Fruit fly (Drosophila melanogaster) whole organism, prepupa: ENCODE measurements around the gene CG31952.

Source experiments
- Blimp-1 ChIP-seq: fragments of 200-800 bp; sonication (Bioruptor generic); optimal IDR thresholded peaks from 3 replicates; lab custom pipeline; 2017; ENCODE audit warnings: missing biosample characterization, missing genetic modification characterization, mild to moderate bottlenecking, moderate library complexity, missing genetic modification reagents
- CG10631 ChIP-seq: fragments of 200-800 bp; sonication (Bioruptor generic); optimal IDR thresholded peaks from 2 replicates; lab custom pipeline; 2016; ENCODE audit warnings: missing biosample characterization, missing genetic modification characterization
- CG10669 ChIP-seq: fragments of 200-800 bp; sonication (Bioruptor generic); optimal IDR thresholded peaks from 3 replicates; lab custom pipeline; 2018; ENCODE audit warnings: missing biosample characterization, mild to moderate bottlenecking, missing genetic modification characterization, moderate library complexity
- CG11294 ChIP-seq: fragments of 200-800 bp; sonication (Bioruptor generic); IDR thresholded peaks from 2 replicates; pipeline ENCODE4 v1.3.6; 2022; ENCODE audit warnings: missing biosample characterization, missing genetic modification characterization
- CG11762 ChIP-seq: fragments of 200-800 bp; sonication (Bioruptor generic); optimal IDR thresholded peaks from 3 replicates; lab custom pipeline; 2016; ENCODE audit warnings: missing biosample characterization, missing genetic modification characterization; ENCODE audit not compliant: insufficient read depth
- CG11902 ChIP-seq: fragments of 200-800 bp; sonication (Bioruptor generic); optimal IDR thresholded peaks from 3 replicates; lab custom pipeline; 2016; ENCODE audit warnings: missing biosample characterization, missing genetic modification characterization
- CG15336 ChIP-seq: fragments of 200-800 bp; sonication (Bioruptor generic); IDR thresholded peaks from 2 replicates; pipeline ENCODE4 v1.3.6; 2022; ENCODE audit warnings: missing biosample characterization, missing genetic modification characterization
- CG1621 ChIP-seq: fragments of 200-800 bp; sonication (Bioruptor generic); optimal IDR thresholded peaks from 3 replicates; lab custom pipeline; 2018; ENCODE audit warnings: missing biosample characterization, mild to moderate bottlenecking, missing genetic modification characterization
- CG16779 ChIP-seq: fragments of 200-800 bp; sonication (Bioruptor generic); optimal IDR thresholded peaks from 3 replicates; lab custom pipeline; 2017; ENCODE audit warnings: missing biosample characterization, mild to moderate bottlenecking, missing genetic modification characterization
- CG3032 ChIP-seq: fragments of 200-800 bp; optimal IDR thresholded peaks from 2 replicates; lab custom pipeline; 2019; ENCODE audit warnings: missing biosample characterization, mild to moderate bottlenecking, missing genetic modification characterization, moderate library complexity
- CG31627 ChIP-seq: fragments of 200-800 bp; sonication (Bioruptor generic); optimal IDR thresholded peaks from 3 replicates; lab custom pipeline; 2016; ENCODE audit warnings: missing biosample characterization, missing genetic modification characterization
- CG32006 ChIP-seq: fragments of 200-800 bp; sonication (Bioruptor generic); optimal IDR thresholded peaks from 3 replicates; lab custom pipeline; 2017; ENCODE audit warnings: missing biosample characterization, mild to moderate bottlenecking, missing genetic modification characterization
- CG34406 ChIP-seq: fragments of 200-800 bp; sonication (Bioruptor generic); optimal IDR thresholded peaks from 3 replicates; lab custom pipeline; 2016; ENCODE audit warnings: missing biosample characterization, missing genetic modification characterization
- CG4318 ChIP-seq: fragments of 200-800 bp; sonication (Bioruptor generic); optimal IDR thresholded peaks from 3 replicates; lab custom pipeline; 2017; ENCODE audit warnings: missing biosample characterization, mild to moderate bottlenecking, missing genetic modification characterization
- CG6163 ChIP-seq: fragments of 200-800 bp; sonication (Bioruptor generic); IDR thresholded peaks from 3 replicates; pipeline ENCODE4 v1.3.6; 2022; ENCODE audit warnings: missing biosample characterization, missing genetic modification characterization
- CG6276 ChIP-seq: fragments of 200-800 bp; sonication (Bioruptor generic); optimal IDR thresholded peaks from 2 replicates; lab custom pipeline; 2017; ENCODE audit warnings: missing biosample characterization, mild to moderate bottlenecking, missing genetic modification characterization
- CG6792 ChIP-seq: fragments of 200-800 bp; sonication (Bioruptor generic); optimal IDR thresholded peaks from 3 replicates; lab custom pipeline; 2016; ENCODE audit warnings: missing biosample characterization, missing genetic modification characterization
- CG6808 ChIP-seq: fragments of 200-800 bp; sonication (Bioruptor generic); optimal IDR thresholded peaks from 3 replicates; lab custom pipeline; 2017; ENCODE audit warnings: missing biosample characterization, missing genetic modification characterization, mild to moderate bottlenecking, moderate library complexity, missing genetic modification reagents
- CG7368 ChIP-seq: fragments of 200-800 bp; sonication (Bioruptor generic); optimal IDR thresholded peaks from 3 replicates; lab custom pipeline; 2016; ENCODE audit warnings: missing biosample characterization, missing genetic modification characterization
- CG8119 ChIP-seq: fragments of 200-800 bp; sonication (Bioruptor generic); IDR thresholded peaks from 3 replicates; pipeline ENCODE4 v1.3.6; 2022; ENCODE audit warnings: missing biosample characterization, missing genetic modification characterization
- CG8319 ChIP-seq: fragments of 200-800 bp; sonication (Bioruptor generic); optimal IDR thresholded peaks from 3 replicates; lab custom pipeline; 2016; ENCODE audit warnings: missing biosample characterization, missing genetic modification characterization
- CG8632 ChIP-seq: fragments of 200-800 bp; sonication (Bioruptor generic); optimal IDR thresholded peaks from 3 replicates; lab custom pipeline; 2016; ENCODE audit warnings: missing biosample characterization, missing genetic modification characterization
- CG9139 ChIP-seq: fragments of 200-800 bp; sonication (Bioruptor generic); optimal IDR thresholded peaks from 3 replicates; lab custom pipeline; 2017; ENCODE audit warnings: missing biosample characterization, mild to moderate bottlenecking, missing genetic modification characterization
- Eip75B ChIP-seq: fragments of 200-800 bp; sonication (Bioruptor generic); optimal IDR thresholded peaks from 3 replicates; lab custom pipeline; 2016; ENCODE audit warnings: missing biosample characterization, missing genetic modification characterization
- Eip78C ChIP-seq: fragments of 200-800 bp; sonication (Bioruptor generic); peaks from one replicate; lab custom pipeline; 2016; ENCODE audit warnings: missing biosample characterization, missing genetic modification characterization
- Eip93F ChIP-seq: fragments of 200-800 bp; sonication (Bioruptor generic); optimal IDR thresholded peaks from 2 replicates; lab custom pipeline; 2016; ENCODE audit warnings: missing biosample characterization, mild to moderate bottlenecking, missing genetic modification characterization
- Ets21C ChIP-seq: fragments of 200-800 bp; sonication (Bioruptor generic); optimal IDR thresholded peaks from 3 replicates; lab custom pipeline; 2016; ENCODE audit warnings: missing biosample characterization, missing genetic modification characterization
- Ets96B ChIP-seq: fragments of 200-800 bp; optimal IDR thresholded peaks from 2 replicates; lab custom pipeline; 2019; ENCODE audit warnings: missing biosample characterization, mild to moderate bottlenecking, missing genetic modification characterization, moderate library complexity
- Hr38 ChIP-seq: sonication (Bioruptor generic); optimal IDR thresholded peaks from 2 replicates; lab custom pipeline; 2016; ENCODE audit warnings: missing biosample characterization, missing genetic modification characterization
- Hr39 ChIP-seq: fragments of 200-800 bp; sonication (Bioruptor generic); optimal IDR thresholded peaks from 2 replicates; lab custom pipeline; 2016; ENCODE audit warnings: missing biosample characterization, missing genetic modification characterization
- Hr4 ChIP-seq: fragments of 200-800 bp; sonication (Bioruptor generic); optimal IDR thresholded peaks from 3 replicates; lab custom pipeline; 2016; ENCODE audit warnings: missing biosample characterization, missing genetic modification characterization
- Met ChIP-seq: fragments of 200-800 bp; sonication (Bioruptor generic); optimal IDR thresholded peaks from 3 replicates; lab custom pipeline; 2016; ENCODE audit warnings: missing biosample characterization, missing genetic modification characterization
- OdsH ChIP-seq: fragments of 200-800 bp; sonication (Bioruptor generic); optimal IDR thresholded peaks from 3 replicates; lab custom pipeline; 2016; ENCODE audit warnings: missing biosample characterization, missing genetic modification characterization
- Smox ChIP-seq: fragments of 200-800 bp; sonication (Bioruptor generic); optimal IDR thresholded peaks from 3 replicates; lab custom pipeline; 2016; ENCODE audit warnings: missing biosample characterization, missing genetic modification characterization
- Sox102F ChIP-seq: fragments of 200-800 bp; sonication (Bioruptor generic); optimal IDR thresholded peaks from 2 replicates; lab custom pipeline; 2016; ENCODE audit warnings: missing biosample characterization, mild to moderate bottlenecking, missing genetic modification characterization
- achi ChIP-seq: fragments of 200-800 bp; sonication (Bioruptor generic); optimal IDR thresholded peaks from 3 replicates; lab custom pipeline; 2016; ENCODE audit warnings: missing biosample characterization, missing genetic modification characterization
- acj6 ChIP-seq: fragments of 200-800 bp; sonication (Bioruptor generic); optimal IDR thresholded peaks from 3 replicates; lab custom pipeline; 2016; ENCODE audit warnings: missing biosample characterization, missing genetic modification characterization
- cyc ChIP-seq: fragments of 200-800 bp; sonication (Bioruptor generic); optimal IDR thresholded peaks from 3 replicates; lab custom pipeline; 2016; ENCODE audit warnings: missing biosample characterization, missing genetic modification characterization
- dac ChIP-seq: fragments of 200-800 bp; sonication (Bioruptor generic); optimal IDR thresholded peaks from 2 replicates; lab custom pipeline; 2017; ENCODE audit warnings: missing biosample characterization, mild to moderate bottlenecking, missing genetic modification characterization
- dsx ChIP-seq: fragments of 200-800 bp; optimal IDR thresholded peaks from 3 replicates; lab custom pipeline; 2019; ENCODE audit warnings: missing biosample characterization, mild to moderate bottlenecking, missing genetic modification characterization, moderate library complexity; ENCODE audit not compliant: poor library complexity, severe bottlenecking
- eg ChIP-seq: fragments of 200-800 bp; sonication (Bioruptor generic); IDR thresholded peaks from 3 replicates; pipeline ENCODE4 v1.3.6; 2022; ENCODE audit warnings: missing biosample characterization, missing genetic modification characterization
- esn ChIP-seq: fragments of 200-800 bp; sonication (Bioruptor generic); optimal IDR thresholded peaks from 2 replicates; lab custom pipeline; 2016; ENCODE audit warnings: missing biosample characterization, mild to moderate bottlenecking, missing genetic modification characterization, moderate library complexity
- fd85E ChIP-seq: fragments of 200-800 bp; sonication (Bioruptor generic); optimal IDR thresholded peaks from 3 replicates; lab custom pipeline; 2016; ENCODE audit warnings: missing biosample characterization, missing genetic modification characterization
- lz ChIP-seq: fragments of 200-800 bp; sonication (Bioruptor generic); optimal IDR thresholded peaks from 3 replicates; lab custom pipeline; 2016; ENCODE audit warnings: missing biosample characterization, missing genetic modification characterization
- net ChIP-seq: fragments of 200-800 bp; sonication (Bioruptor generic); optimal IDR thresholded peaks from 3 replicates; lab custom pipeline; 2016; ENCODE audit warnings: missing biosample characterization, missing genetic modification characterization
- pdm3 ChIP-seq: fragments of 200-800 bp; sonication (Bioruptor generic); optimal IDR thresholded peaks from 3 replicates; lab custom pipeline; 2016; ENCODE audit warnings: missing biosample characterization, missing genetic modification characterization
- salr ChIP-seq, 2 experiments: fragments of 200-800 bp; sonication (Bioruptor generic); optimal IDR thresholded peaks; 3 replicates each; lab custom pipeline; 2016 to 2018; ENCODE audit warnings: missing biosample characterization in 2 of 2, missing genetic modification characterization in 2 of 2, mild to moderate bottlenecking in 1 of 2
- spab ChIP-seq: fragments of 200-800 bp; sonication (Bioruptor generic); optimal IDR thresholded peaks from 2 replicates; lab custom pipeline; 2017; ENCODE audit warnings: missing biosample characterization, mild to moderate bottlenecking, missing genetic modification characterization, missing genetic modification reagents
- svp ChIP-seq: fragments of 200-800 bp; sonication (Bioruptor generic); peaks from one replicate; lab custom pipeline; 2016; ENCODE audit warnings: missing biosample characterization, missing genetic modification characterization
- topi ChIP-seq: fragments of 200-800 bp; sonication (Bioruptor generic); optimal IDR thresholded peaks from 3 replicates; lab custom pipeline; 2016; ENCODE audit warnings: missing biosample characterization, missing genetic modification characterization
- vri ChIP-seq: fragments of 200-800 bp; sonication (Bioruptor generic); optimal IDR thresholded peaks from 3 replicates; lab custom pipeline; 2016; ENCODE audit warnings: missing biosample characterization, mild to moderate bottlenecking, missing genetic modification characterization

CG31952 gene

dm6 chr2L:3416527-3417304 lies at the start of gene CG31952:
Gene CG31952, plus strand, starts transcription at chr2L:3416693.
- TF ChIP-seq salr (GFP tag; optimal IDR thresholded peaks at IDR 0.05; lab: Kevin White, UChicago) (no peak), eg (GFP tag; lab: Robert Waterston, UW) (0 out of 3 replicates have a peak, but pooled peaks have one; percentile 23), Eip75B (GFP tag; lab: Kevin White, UChicago) (peak; percentile 48), Hr39 (GFP tag; lab: Kevin White, UChicago) (no peak), CG11902 (GFP tag; lab: Kevin White, UChicago) (peak; percentile 30), CG8119 (0 out of 3 replicates have a peak, but pooled peaks have one; percentile 14), CG16779 (tag; lab: Kevin White, UChicago) (no peak), Ets21C (no peak), CG9139 (GFP tag; lab: Kevin White, UChicago) (no peak), lz (GFP tag; lab: Kevin White, UChicago) (no peak), spab (GFP tag; lab: Kevin White, UChicago) (no peak), Smox (GFP tag; lab: Kevin White, UChicago) (no peak), svp (peak; percentile 49), vri (GFP tag; lab: Kevin White, UChicago) (no peak), achi (peak; percentile 39), CG31627 (GFP tag; lab: Kevin White, UChicago) (no peak), CG10631 (no peak), CG32006 (GFP tag; lab: Kevin White, UChicago) (no peak), CG7368 (GFP tag; lab: Kevin White, UChicago) (peak; percentile 46), Hr4 (GFP tag; lab: Kevin White, UChicago) (peak; percentile 22), Blimp-1 (GFP tag; lab: Kevin White, UChicago) (peak; percentile 33), Ets96B (tag; lab: Kevin White, UChicago) (peak; percentile 35), CG8319 (GFP tag; lab: Kevin White, UChicago) (no peak), CG34406 (GFP tag; lab: Kevin White, UChicago) (peak; percentile 23), Eip93F (GFP tag; lab: Kevin White, UChicago) (no peak), Sox102F (no peak), esn (no peak), pdm3 (GFP tag; lab: Kevin White, UChicago) (peak; percentile 11), CG6276 (GFP tag; lab: Kevin White, UChicago) (no peak), CG4318 (no peak), CG6792 (GFP tag; lab: Kevin White, UChicago) (peak; percentile 5), acj6 (GFP tag; lab: Kevin White, UChicago) (peak; percentile 47), CG11294 (no peak), topi (GFP tag; lab: Kevin White, UChicago) (peak; percentile 30), Hr38 (GFP tag; lab: Kevin White, UChicago) (no peak), CG6163 (GFP tag; lab: Robert Waterston, UW) (peak; percentile 60; the same call in 2 of the 3 replicates), Eip78C (GFP tag; lab: Kevin White, UChicago) (peak; percentile 91), fd85E (GFP tag; lab: Kevin White, UChicago) (no peak), cyc (GFP tag; lab: Kevin White, UChicago) (no peak), Met (no peak), CG3032 (no peak), CG11762 (GFP tag; lab: Kevin White, UChicago) (no peak), dac (no peak), OdsH (peak; percentile 13), CG15336 (peak; percentile 69), CG10669 (GFP tag; lab: Kevin White, UChicago) (peak; percentile 21), dsx (GFP tag; lab: Kevin White, UChicago) (no peak), CG1621 (tag; lab: Kevin White, UChicago) (no peak), CG6808 (peak; percentile 91), CG8632 (GFP tag; lab: Kevin White, UChicago) (peak; percentile 38), net (GFP tag; lab: Kevin White, UChicago) (peak; percentile 51)
